Worm (Caenorhabditis elegans) whole organism, late embryonic: ENCODE data around the gene ZK632.14.

Experiments
- T23F11.4 ChIP-seq: fragments of 200-800 bp; sonication (Bioruptor generic); optimal IDR thresholded peaks from 2 replicates; lab custom pipeline; 2018; ENCODE audit warnings: mild to moderate bottlenecking, missing genetic modification characterization, missing compliant biosample characterization
- ahr-1 ChIP-seq: sonication (generic microtip); optimal IDR thresholded peaks from 2 replicates; lab custom pipeline; 2016; ENCODE audit warnings: missing genetic modification characterization, missing compliant biosample characterization
- ama-1 ChIP-seq: fragments of 150-350 bp; optimal IDR thresholded peaks from 2 replicates; lab custom pipeline; 2014
- ceh-18 ChIP-seq: sonication (generic microtip); optimal IDR thresholded peaks from 2 replicates; lab custom pipeline; 2016; ENCODE audit warnings: missing genetic modification characterization, missing compliant biosample characterization
- ceh-19 ChIP-seq: fragments of 200-800 bp; sonication (Bioruptor generic); optimal IDR thresholded peaks from 2 replicates; lab custom pipeline; 2018; ENCODE audit warnings: mild to moderate bottlenecking, missing genetic modification characterization, missing compliant biosample characterization
- ceh-2 ChIP-seq: sonication (generic microtip); optimal IDR thresholded peaks from 2 replicates; lab custom pipeline; 2016; ENCODE audit warnings: missing genotype, missing genetic modification characterization, missing compliant biosample characterization
- ceh-30 ChIP-seq: fragments of 150-350 bp; optimal IDR thresholded peaks from 2 replicates; lab custom pipeline; 2014; ENCODE audit warnings: missing biosample characterization, missing genetic modification characterization
- ceh-34 ChIP-seq: sonication (generic microtip); optimal IDR thresholded peaks from 2 replicates; lab custom pipeline; 2016; ENCODE audit warnings: mild to moderate bottlenecking, missing genetic modification characterization, missing compliant biosample characterization
- ceh-45 ChIP-seq: fragments of 200-800 bp; sonication (Bioruptor generic); IDR thresholded peaks from 2 replicates; pipeline ENCODE4 v1.3.6; 2022; ENCODE audit warnings: missing genetic modification reagents, missing genetic modification characterization, missing compliant biosample characterization
- ceh-6 ChIP-seq: fragments of 200-800 bp; sonication (Bioruptor generic); optimal IDR thresholded peaks from 2 replicates; lab custom pipeline; 2018; ENCODE audit warnings: mild to moderate bottlenecking, missing genetic modification characterization, missing compliant biosample characterization
- ceh-9 ChIP-seq: sonication (generic microtip); optimal IDR thresholded peaks from 2 replicates; lab custom pipeline; 2016; ENCODE audit warnings: mild to moderate bottlenecking, missing genetic modification characterization, inconsistent platforms, missing compliant biosample characterization
- elt-2 ChIP-seq: sonication (generic microtip); optimal IDR thresholded peaks from 2 replicates; lab custom pipeline; 2016; ENCODE audit warnings: missing genetic modification reagents, missing genetic modification characterization, missing compliant biosample characterization
- elt-4 ChIP-seq: sonication (generic microtip); optimal IDR thresholded peaks from 2 replicates; lab custom pipeline; 2016; ENCODE audit warnings: missing genetic modification characterization, missing compliant biosample characterization
- ets-4 ChIP-seq: sonication (generic microtip); optimal IDR thresholded peaks from 2 replicates; lab custom pipeline; 2016; ENCODE audit warnings: missing genetic modification characterization, missing compliant biosample characterization
- eyg-1 ChIP-seq: sonication (generic microtip); optimal IDR thresholded peaks from 2 replicates; lab custom pipeline; 2016; ENCODE audit warnings: missing genotype, missing genetic modification characterization, missing compliant biosample characterization
- fax-1 ChIP-seq: sonication (generic microtip); optimal IDR thresholded peaks from 2 replicates; lab custom pipeline; 2016; ENCODE audit warnings: missing genotype, missing genetic modification characterization, missing compliant biosample characterization
- fkh-10 ChIP-seq: fragments of 150-350 bp; optimal IDR thresholded peaks from 2 replicates; lab custom pipeline; 2014; ENCODE audit warnings: missing biosample characterization, missing genetic modification reagents, missing genetic modification characterization
- fkh-6 ChIP-seq: sonication (generic microtip); optimal IDR thresholded peaks from 2 replicates; lab custom pipeline; 2016; ENCODE audit warnings: missing genetic modification characterization, missing compliant biosample characterization
- gmeb-2 ChIP-seq: sonication (generic microtip); optimal IDR thresholded peaks from 2 replicates; lab custom pipeline; 2016; ENCODE audit warnings: missing genetic modification characterization, inconsistent platforms, missing compliant biosample characterization
- hlh-15 ChIP-seq: sonication (generic microtip); optimal IDR thresholded peaks from 2 replicates; lab custom pipeline; 2016; ENCODE audit warnings: missing genetic modification characterization, missing compliant biosample characterization
- hlh-8 ChIP-seq: sonication (generic microtip); optimal IDR thresholded peaks from 2 replicates; lab custom pipeline; 2016; ENCODE audit warnings: missing genotype, missing genetic modification characterization, missing compliant biosample characterization
- lim-6 ChIP-seq: sonication (generic microtip); optimal IDR thresholded peaks from 2 replicates; lab custom pipeline; 2016; ENCODE audit warnings: missing genetic modification characterization, missing compliant biosample characterization
- madf-2 ChIP-seq: sonication (generic microtip); optimal IDR thresholded peaks from 2 replicates; lab custom pipeline; 2017; ENCODE audit warnings: missing genetic modification characterization, missing compliant biosample characterization
- nhr-11 ChIP-seq: fragments of 150-350 bp; optimal IDR thresholded peaks from 2 replicates; lab custom pipeline; 2014; ENCODE audit warnings: missing biosample characterization, missing genetic modification characterization
- nhr-232 ChIP-seq: sonication (generic microtip); optimal IDR thresholded peaks from 2 replicates; lab custom pipeline; 2016; ENCODE audit warnings: missing genetic modification characterization, missing compliant biosample characterization
- odd-2 ChIP-seq: sonication (generic microtip); optimal IDR thresholded peaks from 2 replicates; lab custom pipeline; 2017; ENCODE audit warnings: antibody characterized with exemption, mild to moderate bottlenecking, missing genetic modification characterization, missing compliant biosample characterization
- pax-1 ChIP-seq: fragments of 150-350 bp; optimal IDR thresholded peaks from 2 replicates; lab custom pipeline; 2014; ENCODE audit warnings: missing biosample characterization, missing genetic modification characterization
- pros-1 ChIP-seq: fragments of 150-350 bp; optimal IDR thresholded peaks from 2 replicates; lab custom pipeline; 2014; ENCODE audit warnings: missing biosample characterization, missing genetic modification reagents, missing genetic modification characterization
- ref-2 ChIP-seq: sonication (generic microtip); optimal IDR thresholded peaks from 2 replicates; lab custom pipeline; 2016; ENCODE audit warnings: missing genetic modification characterization, missing compliant biosample characterization
- sdc-2 ChIP-seq: sonication (generic microtip); optimal IDR thresholded peaks from 2 replicates; lab custom pipeline; 2016; ENCODE audit warnings: missing genotype, missing genetic modification characterization, missing compliant biosample characterization
- sox-2 ChIP-seq: fragments of 200-800 bp; sonication (Bioruptor generic); IDR thresholded peaks from 2 replicates; pipeline ENCODE4 v1.3.6; 2022; ENCODE audit warnings: missing genetic modification reagents, missing genetic modification characterization, missing compliant biosample characterization
- sox-4 ChIP-seq: sonication (generic microtip); optimal IDR thresholded peaks from 2 replicates; lab custom pipeline; 2017; ENCODE audit warnings: mild to moderate bottlenecking, missing genetic modification characterization, inconsistent platforms, missing compliant biosample characterization
- tbx-7 ChIP-seq: sonication (generic microtip); optimal IDR thresholded peaks from 2 replicates; lab custom pipeline; 2016; ENCODE audit warnings: missing genotype, missing genetic modification characterization, missing compliant biosample characterization
- unc-86 ChIP-seq: sonication (generic microtip); optimal IDR thresholded peaks from 2 replicates; lab custom pipeline; 2016; ENCODE audit warnings: missing genetic modification characterization, missing compliant biosample characterization
- zip-5 ChIP-seq: sonication (generic microtip); optimal IDR thresholded peaks from 2 replicates; lab custom pipeline; 2016; ENCODE audit warnings: missing genetic modification characterization, missing compliant biosample characterization

The ZK632.14 gene

ce11 chrIII:9827163-9827951, 14.1 kb downstream of the ZK632.14 start, which contains the start of the genes ZK632.10 and ZK632.11 (continued):
- no peak for TF ChIP-seq T23F11.4 (GFP tag; lab: Kevin White, UChicago)

- TF ChIP-seq ceh-18 (tag; lab: Kevin White, UChicago) (no peak), ets-4 (no peak), T23F11.4 (GFP tag; lab: Kevin White, UChicago) (no peak), fkh-6 (tag; lab: Kevin White, UChicago) (no peak), sdc-2 (no peak), zip-5 (tag; lab: Kevin White, UChicago) (no peak), elt-2 (tag; lab: Kevin White, UChicago) (no peak), ceh-30 (tag; lab: Kevin White, UChicago) (no peak)
These were observed 17.3 kb downstream of the ZK632.14 start, which contains the start of gene ZK632.12 for ce11 chrIII:9830502-9830901. Gene ZK632.12 (plus strand): TSS chrIII:9830802.

- TF ChIP-seq fkh-6 (tag; lab: Kevin White, UChicago) (no peak), fax-1 (tag; lab: Kevin White, UChicago) (no peak), ceh-45 (GFP tag; lab: Robert Waterston, UW) (no peak), ceh-6 (GFP tag; lab: Kevin White, UChicago) (no peak), ref-2 (tag; lab: Kevin White, UChicago) (no peak), ceh-18 (tag; lab: Kevin White, UChicago) (no peak), ceh-19 (GFP tag; lab: Kevin White, UChicago) (no peak), ama-1 (lab: Kevin White, UChicago) (no peak), eyg-1 (tag; lab: Kevin White, UChicago) (no peak), unc-86 (tag; lab: Kevin White, UChicago) (no peak), lim-6 (tag; lab: Kevin White, UChicago) (no peak), madf-2 (tag; lab: Kevin White, UChicago) (no peak), gmeb-2 (no peak), sox-4 (tag; lab: Kevin White, UChicago) (no peak), nhr-232 (no peak), ceh-9 (tag; lab: Kevin White, UChicago) (no peak), tbx-7 (tag; lab: Kevin White, UChicago) (no peak), hlh-15 (tag; lab: Kevin White, UChicago) (no peak), ets-4 (no peak), ceh-2 (tag; lab: Kevin White, UChicago) (no peak)
These were observed 19.3 kb downstream of the ZK632.14 start for ce11 chrIII:9832569-9832968.

- TF ChIP-seq nhr-11 (tag; lab: Kevin White, UChicago) (no peak), ceh-34 (tag; lab: Kevin White, UChicago) (no peak), elt-4 (tag; lab: Kevin White, UChicago) (no peak), pros-1 (tag; lab: Kevin White, UChicago) (no peak), ref-2 (tag; lab: Kevin White, UChicago) (no peak), tbx-7 (tag; lab: Kevin White, UChicago) (no peak), hlh-8 (tag; lab: Kevin White, UChicago) (no peak), ahr-1 (tag; lab: Kevin White, UChicago) (no peak), sdc-2 (no peak), odd-2 (tag; lab: Kevin White, UChicago) (no peak), nhr-232 (no peak), sox-2 (GFP tag; lab: Robert Waterston, UW) (no peak), pax-1 (tag; lab: Kevin White, UChicago) (no peak), fkh-10 (no peak)
These were observed 21.6 kb downstream of the ZK632.14 start, which contains the start of gene K11H3.8 for ce11 chrIII:9834888-9835287. Gene K11H3.8 (plus strand): TSS chrIII:9835188.
